Fruit fly (Drosophila melanogaster): Measurements from ENCODE around the gene CG17292.

Gene CG17292

DNA sequence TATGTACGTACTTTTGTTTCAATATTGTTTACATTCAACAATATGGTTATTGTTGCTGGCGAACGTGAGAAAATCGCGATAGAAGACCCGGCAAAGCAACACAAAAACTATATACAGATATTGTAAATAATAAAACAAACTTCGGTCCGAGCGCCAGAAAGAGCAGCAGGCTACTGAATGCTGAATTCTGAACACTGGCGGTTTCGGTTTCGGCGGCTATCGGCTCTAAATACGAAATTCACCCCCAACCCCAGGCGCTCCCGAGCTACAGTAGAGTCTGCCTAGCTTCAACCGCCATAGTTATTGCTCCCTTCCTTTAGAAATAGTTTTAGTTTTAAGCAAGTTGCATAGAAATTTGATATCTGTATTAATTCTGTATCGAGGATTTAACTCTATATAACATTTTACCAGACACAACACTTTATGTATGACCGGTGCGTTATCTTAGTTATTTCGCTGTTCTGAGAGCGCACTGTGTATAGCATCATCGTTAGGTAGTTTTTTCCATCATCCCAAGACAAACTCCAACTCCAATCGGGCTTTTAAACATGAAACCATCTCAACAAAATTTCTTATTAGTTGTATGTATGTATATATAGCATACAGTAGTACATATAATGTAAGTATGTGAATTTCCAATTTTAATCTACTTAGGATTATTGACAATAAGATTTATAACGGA is 7.8 kb upstream of the CG17292 start, which contains the start of gene CG7627 (continued):
- TF ChIP-seq ewg (GFP tag; optimal IDR thresholded peaks at IDR 0.05) (peak; percentile 47), cg (GFP tag; optimal IDR thresholded peaks at IDR 0.05) (no peak), gro (GFP tag; optimal IDR thresholded peaks at IDR 0.05) (peak; percentile 75), NC2β (GFP tag; optimal IDR thresholded peaks at IDR 0.05) (peak; percentile 49), cad (GFP tag; optimal IDR thresholded peaks at IDR 0.05) (no peak), Pdp1 (GFP tag; optimal IDR thresholded peaks at IDR 0.05) (peak; percentile 35 to 70), D19B (GFP tag; optimal IDR thresholded peaks at IDR 0.05) (peak; percentile 64), ci (GFP tag; IDR thresholded peaks at IDR 0.05) (peak; percentile 67; the same call in 2 of the 3 replicates), CG30431 (GFP tag; optimal IDR thresholded peaks at IDR 0.05) (peak; percentile 11), sima (GFP tag; optimal IDR thresholded peaks at IDR 0.05) (no peak), chif (GFP tag; optimal IDR thresholded peaks at IDR 0.05) (peak; percentile 56 to 76), CG15696 (tag; optimal IDR thresholded peaks at IDR 0.05) (peak; percentile 65), Atf3 (GFP tag; optimal IDR thresholded peaks at IDR 0.05) (peak; percentile 44), tgo (GFP tag; IDR thresholded peaks at IDR 0.05) (peak; percentile 74), CG33557 (GFP tag; optimal IDR thresholded peaks at IDR 0.05) (peak; percentile 43), CG11695 (GFP tag; IDR thresholded peaks at IDR 0.05) (peak; percentile 72; the same call in 2 of the 3 replicates), Ssrp (tag; optimal IDR thresholded peaks at IDR 0.05) (peak; percentile 61), CG9817 (tag; optimal IDR thresholded peaks at IDR 0.05) (peak; percentile 74), Oli (tag; optimal IDR thresholded peaks at IDR 0.05) (peak; percentile 54), CG10267 (tag; optimal IDR thresholded peaks at IDR 0.05) (peak; percentile 65), CG6813 (GFP tag; optimal IDR thresholded peaks at IDR 0.05) (peak; percentile 78), prd (optimal IDR thresholded peaks at IDR 0.05) (no peak), prd (GFP tag; IDR thresholded peaks at IDR 0.05) (peak; percentile 81), CG34224 (GFP tag; IDR thresholded peaks at IDR 0.05; ENCODE audit: partially characterized antibody) (no peak), lola (GFP tag; optimal IDR thresholded peaks at IDR 0.05) (peak in 1 of 3 experiments; percentile 43), Nf-YA (GFP tag; IDR thresholded peaks at IDR 0.05) (peak; percentile 53; the same call in 1 of the 2 replicates), CG15601 (tag; optimal IDR thresholded peaks at IDR 0.05) (peak; percentile 41), NK7.1 (GFP tag; optimal IDR thresholded peaks at IDR 0.05) (peak; percentile 63), NFAT (GFP tag; IDR thresholded peaks at IDR 0.05) (peak; percentile 82), CG4820 (GFP tag; optimal IDR thresholded peaks at IDR 0.05) (peak; percentile 72), Side (GFP tag; optimal IDR thresholded peaks at IDR 0.05) (peak; percentile 70), wdn (GFP tag; IDR thresholded peaks at IDR 0.05) (peak; percentile 58), Mrtf (GFP tag; IDR thresholded peaks at IDR 0.05) (peak; percentile 80), phol (tag; optimal IDR thresholded peaks at IDR 0.05) (peak; percentile 70), Doc3 (GFP tag; IDR thresholded peaks at IDR 0.05; ENCODE audit: partially characterized antibody) (no peak), Ravus (GFP tag; IDR thresholded peaks at IDR 0.05) (peak; percentile 54), PHDP (tag; optimal IDR thresholded peaks at IDR 0.05) (peak; percentile 68), ro (GFP tag; IDR thresholded peaks at IDR 0.05) (peak; percentile 70), Atf-2 (GFP tag; optimal IDR thresholded peaks at IDR 0.05) (peak; percentile 60), CG34422 (GFP tag; IDR thresholded peaks at IDR 0.05) (peak; percentile 79), slou (GFP tag; optimal IDR thresholded peaks at IDR 0.05) (peak; percentile 17), wek (GFP tag; optimal IDR thresholded peaks at IDR 0.05) (peak; percentile 30), CG6854 (GFP tag; optimal IDR thresholded peaks at IDR 0.05) (peak; percentile 60), Dp (GFP tag; optimal IDR thresholded peaks at IDR 0.05) (no peak), Usf (GFP tag; optimal IDR thresholded peaks at IDR 0.05) (peak; percentile 51), CG32772 (GFP tag; IDR thresholded peaks at IDR 0.05) (peak; percentile 56), eyg (GFP tag; optimal IDR thresholded peaks at IDR 0.05) (peak; percentile 50), tx (GFP tag; optimal IDR thresholded peaks at IDR 0.05) (peak; percentile 57), vfl (GFP tag; optimal IDR thresholded peaks at IDR 0.05) (peak; percentile 65)
